Worm (Caenorhabditis elegans) whole organism, L3 larva: ENCODE data around the gene lido-10.

Source experiments
- ZK546.5 ChIP-seq: sonication (generic microtip); optimal IDR thresholded peaks from 2 replicates; lab custom pipeline; 2017; ENCODE audit warnings: missing biosample characterization, missing genetic modification characterization
- aly-2 ChIP-seq: fragments of 150-350 bp; optimal IDR thresholded peaks from 2 replicates; lab custom pipeline; 2014; ENCODE audit warnings: missing biosample characterization, missing genetic modification characterization
- ama-1 ChIP-seq: fragments of 150-350 bp; optimal IDR thresholded peaks from 2 replicates; lab custom pipeline; 2018
- ceh-28 ChIP-seq: fragments of 150-350 bp; optimal IDR thresholded peaks from 2 replicates; lab custom pipeline; 2014; ENCODE audit warnings: missing biosample characterization, missing genetic modification reagents, missing genetic modification characterization
- ceh-9 ChIP-seq: sonication (generic microtip); optimal IDR thresholded peaks from 2 replicates; lab custom pipeline; 2018; ENCODE audit warnings: missing biosample characterization, missing genetic modification characterization
- daf-12 ChIP-seq: fragments of 150-350 bp; optimal IDR thresholded peaks from 2 replicates; lab custom pipeline; 2014; ENCODE audit warnings: missing biosample characterization, missing genetic modification reagents, missing genetic modification characterization
- elt-2 ChIP-seq: sonication (generic microtip); optimal IDR thresholded peaks from 2 replicates; lab custom pipeline; 2016; ENCODE audit warnings: missing genetic modification reagents, mild to moderate bottlenecking, missing genetic modification characterization, missing compliant biosample characterization
- elt-3 ChIP-seq, 3 experiments: fragments of 150-350 bp in 1 of 3; sonication (generic microtip) in 2 of 3; optimal IDR thresholded peaks; 2 replicates in 2 of 3; 4 replicates in 1 of 3; lab custom pipeline; 2014 to 2017; ENCODE audit warnings: missing biosample characterization in 3 of 3, missing genetic modification characterization in 3 of 3
- eor-1 ChIP-seq, 2 experiments: fragments of 150-350 bp; optimal IDR thresholded peaks; 2 replicates each; lab custom pipeline; 2014 to 2018; ENCODE audit warnings: missing biosample characterization in 2 of 2, missing genetic modification characterization in 2 of 2
- fkh-10 ChIP-seq: sonication (generic microtip); optimal IDR thresholded peaks from 2 replicates; lab custom pipeline; 2017; ENCODE audit warnings: missing biosample characterization, missing genetic modification reagents, missing genetic modification characterization
- fkh-2 ChIP-seq: fragments of 150-350 bp; optimal IDR thresholded peaks from 2 replicates; lab custom pipeline; 2014; ENCODE audit warnings: missing biosample characterization, missing genetic modification reagents, missing genetic modification characterization
- jun-1 ChIP-seq: fragments of 150-350 bp; optimal IDR thresholded peaks from 2 replicates; lab custom pipeline; 2014; ENCODE audit warnings: missing biosample characterization, missing genetic modification reagents, missing genetic modification characterization
- lin-15B ChIP-seq: fragments of 150-350 bp; optimal IDR thresholded peaks from 2 replicates; lab custom pipeline; 2014; ENCODE audit warnings: missing biosample characterization, missing genetic modification characterization
- lin-39 ChIP-seq: fragments of 150-350 bp; optimal IDR thresholded peaks from 2 replicates; lab custom pipeline; 2018; ENCODE audit warnings: missing biosample characterization, missing genetic modification reagents, missing genetic modification characterization
- mdl-1 ChIP-seq: fragments of 150-350 bp; optimal IDR thresholded peaks from 2 replicates; lab custom pipeline; 2014; ENCODE audit warnings: missing biosample characterization, missing genetic modification characterization
- mml-1 ChIP-seq: fragments of 150-350 bp; sonication (generic microtip); optimal IDR thresholded peaks from 3 replicates; lab custom pipeline; 2014; ENCODE audit warnings: missing biosample characterization, missing genetic modification characterization
- nhr-11 ChIP-seq: fragments of 150-350 bp; optimal IDR thresholded peaks from 2 replicates; lab custom pipeline; 2014; ENCODE audit warnings: missing biosample characterization, missing genetic modification characterization
- nhr-12 ChIP-seq: fragments of 150-350 bp; optimal IDR thresholded peaks from 2 replicates; lab custom pipeline; 2014; ENCODE audit warnings: missing biosample characterization, missing genetic modification characterization
- nhr-23 ChIP-seq: fragments of 150-350 bp; optimal IDR thresholded peaks from 2 replicates; lab custom pipeline; 2014; ENCODE audit warnings: missing biosample characterization, missing genetic modification reagents, missing genetic modification characterization
- nhr-237 ChIP-seq: fragments of 150-350 bp; optimal IDR thresholded peaks from 2 replicates; lab custom pipeline; 2014; ENCODE audit warnings: missing biosample characterization, missing genetic modification characterization
- nhr-25 ChIP-seq: sonication (generic microtip); optimal IDR thresholded peaks from 2 replicates; lab custom pipeline; 2017; ENCODE audit warnings: missing biosample characterization, missing genetic modification characterization
- nhr-28 ChIP-seq: fragments of 150-350 bp; optimal IDR thresholded peaks from 2 replicates; lab custom pipeline; 2014; ENCODE audit warnings: missing biosample characterization, missing genetic modification characterization
- nhr-67 ChIP-seq: fragments of 150-350 bp; optimal IDR thresholded peaks from 2 replicates; lab custom pipeline; 2014; ENCODE audit warnings: missing biosample characterization, missing genetic modification characterization
- nhr-76 ChIP-seq: fragments of 150-350 bp; sonication (generic microtip); optimal IDR thresholded peaks from 5 replicates; lab custom pipeline; 2014; ENCODE audit warnings: missing biosample characterization, missing genetic modification characterization
- pha-4 ChIP-seq: fragments of 150-350 bp; optimal IDR thresholded peaks from 2 replicates; lab custom pipeline; 2014; ENCODE audit warnings: missing biosample characterization, missing genetic modification reagents, missing genetic modification characterization
- pqm-1 ChIP-seq: fragments of 150-350 bp; optimal IDR thresholded peaks from 2 replicates; lab custom pipeline; 2017; ENCODE audit warnings: missing biosample characterization, missing genetic modification characterization, inconsistent platforms
- sea-2 ChIP-seq: fragments of 150-350 bp; sonication (generic microtip); optimal IDR thresholded peaks from 4 replicates; lab custom pipeline; 2014; ENCODE audit warnings: missing biosample characterization, missing genetic modification reagents, missing genetic modification characterization
- snpc-4 ChIP-seq: fragments of 150-350 bp; optimal IDR thresholded peaks from 2 replicates; lab custom pipeline; 2014; ENCODE audit warnings: missing biosample characterization, missing genetic modification characterization
- tbx-2 ChIP-seq: sonication (generic microtip); optimal IDR thresholded peaks from 2 replicates; lab custom pipeline; 2016; ENCODE audit warnings: mild to moderate bottlenecking, missing genetic modification characterization, missing compliant biosample characterization
- unc-39 ChIP-seq: sonication (generic microtip); optimal IDR thresholded peaks from 4 replicates; lab custom pipeline; 2017; ENCODE audit warnings: missing biosample characterization, missing genetic modification characterization
- zag-1 ChIP-seq: fragments of 150-350 bp; optimal IDR thresholded peaks from 2 replicates; lab custom pipeline; 2014; ENCODE audit warnings: missing biosample characterization, missing genetic modification characterization
- ztf-4 ChIP-seq: fragments of 150-350 bp; optimal IDR thresholded peaks from 2 replicates; lab custom pipeline; 2014; ENCODE audit warnings: missing biosample characterization, missing genetic modification characterization

lido-10 gene

DNA sequence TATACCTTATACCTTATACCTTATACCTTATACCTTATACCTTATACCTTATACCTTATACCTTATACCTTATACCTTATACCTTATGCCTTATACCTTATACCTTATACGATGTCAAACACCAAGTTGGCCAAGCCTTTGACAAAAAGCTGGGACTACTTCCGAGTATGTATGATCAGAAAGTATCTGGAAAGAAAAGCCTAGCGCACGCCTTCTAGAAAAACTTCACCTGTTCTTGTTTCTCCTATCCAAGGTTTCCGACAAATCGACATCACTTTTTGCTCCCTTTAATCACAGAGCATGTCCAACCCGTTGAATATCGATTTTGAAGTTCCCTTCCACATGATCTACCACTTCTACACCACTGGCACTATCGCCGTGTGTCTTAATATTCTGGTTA is 46.1 kb downstream of the lido-10 start, which contains the start of gene sri-28:
sri-28 (plus strand) TSS at position 301 of the 400 bp plus-strand sequence.
- TF ChIP-seq ZK546.5 (tag; lab: Kevin White, UChicago): no peak
- TF ChIP-seq pha-4 (tag; lab: Kevin White, UChicago): no peak
- no peak for TF ChIP-seq ceh-9 (tag; lab: Kevin White, UChicago)
- TF ChIP-seq unc-39: no peak
- no peak for TF ChIP-seq elt-3 (tag; optimal IDR thresholded peaks at IDR 0.05; lab: Kevin White, UChicago)
- TF ChIP-seq tbx-2 (tag; lab: Kevin White, UChicago): no peak
- TF ChIP-seq mdl-1 (tag; lab: Kevin White, UChicago): no peak
- TF ChIP-seq zag-1 (tag; lab: Kevin White, UChicago): no peak
- no peak for TF ChIP-seq sea-2 (GFP tag; lab: Kevin White, UChicago)
- TF ChIP-seq nhr-25 (tag; lab: Kevin White, UChicago): no peak
- no peak for TF ChIP-seq daf-12
- no peak for TF ChIP-seq elt-2 (tag; lab: Kevin White, UChicago)

DNA sequence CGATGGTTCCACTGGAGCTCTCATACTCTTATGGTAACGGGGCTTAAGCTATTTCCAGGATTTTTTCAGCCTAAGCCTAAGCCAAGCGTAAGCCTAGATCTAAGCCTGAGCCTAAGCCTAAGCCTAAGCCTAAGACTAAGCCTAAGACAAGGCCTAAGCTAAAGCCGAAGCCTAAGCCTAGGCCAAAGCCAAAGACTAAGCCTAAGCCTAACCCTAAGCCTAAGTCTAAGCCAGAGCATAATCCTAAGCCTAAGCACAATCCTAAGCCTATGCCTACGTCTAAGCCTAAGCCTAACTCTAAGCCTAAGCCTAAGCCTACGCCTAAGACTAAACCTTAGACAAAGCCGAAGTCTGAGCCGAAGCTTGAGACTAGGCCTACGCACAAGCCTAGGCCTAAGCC is 46.7 kb downstream of the lido-10 start:
- TF ChIP-seq ceh-28 (no peak), unc-39 (no peak), nhr-12 (no peak), lin-15B (no peak), nhr-23 (tag; lab: Kevin White, UChicago) (no peak), pqm-1 (no peak), nhr-25 (tag; lab: Kevin White, UChicago) (no peak), mml-1 (no peak), eor-1 (tag; optimal IDR thresholded peaks at IDR 0.05; lab: Kevin White, UChicago) (no peak), nhr-67 (tag; lab: Kevin White, UChicago) (no peak), jun-1 (no peak), snpc-4 (tag; lab: Kevin White, UChicago) (no peak), ZK546.5 (tag; lab: Kevin White, UChicago) (no peak)

DNA sequence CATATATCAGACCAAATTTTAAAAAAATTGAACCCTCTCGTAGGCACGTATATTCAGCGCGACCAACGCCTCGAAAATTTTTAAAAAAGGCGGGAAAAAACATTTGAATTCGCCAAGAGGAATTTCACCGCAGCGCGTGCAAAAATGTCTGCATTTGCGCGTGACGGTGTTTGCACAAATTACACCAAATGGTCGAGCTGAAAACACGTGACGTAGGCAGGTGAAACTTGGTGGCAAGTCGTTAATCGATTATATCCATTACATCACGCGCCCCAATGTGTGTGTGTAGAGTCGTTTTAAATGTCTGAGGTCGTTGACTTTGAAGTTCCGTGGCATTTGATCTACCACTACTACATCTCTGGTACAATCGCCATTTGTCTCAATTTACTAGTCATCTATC is 48.4 kb downstream of the lido-10 start, which contains the start of gene sri-31:
sri-31 (plus strand) TSS at position 301 of the 400 bp plus-strand sequence.
- TF ChIP-seq nhr-237 (tag; lab: Kevin White, UChicago) (no peak), lin-15B (no peak)

DNA sequence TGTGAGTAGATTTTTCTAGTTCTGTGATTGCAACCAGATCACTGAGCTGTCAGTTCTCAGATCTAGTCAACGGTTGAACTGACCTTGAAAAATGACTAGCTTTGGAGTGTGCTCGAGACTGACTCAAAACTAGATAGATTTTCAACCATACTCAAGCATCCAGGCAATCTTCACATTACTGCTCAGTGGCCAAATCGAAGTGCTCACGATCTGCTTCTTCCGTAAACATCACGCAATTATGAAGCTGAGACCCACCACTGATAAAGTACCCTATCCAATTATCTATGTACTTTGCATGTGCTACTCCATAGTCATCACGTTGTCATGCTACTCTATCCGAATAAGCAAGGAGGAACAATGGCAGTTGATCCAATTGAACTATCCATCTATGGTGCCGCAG is 49.0 kb downstream of the lido-10 start:
- no peak for TF ChIP-seq ZK546.5 (tag; lab: Kevin White, UChicago)
- TF ChIP-seq nhr-28 (tag; lab: Kevin White, UChicago): no peak
- no peak for TF ChIP-seq mml-1

DNA sequence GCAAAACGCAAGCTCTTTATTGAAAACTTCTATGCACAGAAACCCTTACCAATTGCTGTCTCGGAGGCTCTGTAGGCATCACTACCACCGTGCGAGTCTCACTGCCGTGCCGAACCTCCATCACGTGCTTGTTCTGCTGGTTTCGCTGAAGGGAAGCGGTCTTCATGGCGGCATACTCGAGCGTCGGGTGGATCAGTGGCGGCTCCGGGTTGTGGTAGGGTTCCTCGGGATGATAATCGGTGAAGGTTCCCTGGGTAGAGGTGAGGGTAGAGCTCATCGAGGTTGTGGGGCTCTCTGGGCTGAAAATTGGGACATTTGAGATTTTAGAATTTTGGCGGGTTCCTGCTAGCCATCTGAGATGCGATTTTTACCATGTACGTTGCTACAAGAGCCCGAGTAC is 50.5 kb downstream of the lido-10 start:
- TF ChIP-seq nhr-11 (tag; lab: Kevin White, UChicago) (no peak), lin-39 (no peak), elt-2 (tag; lab: Kevin White, UChicago) (no peak), aly-2 (tag; lab: Kevin White, UChicago) (no peak), ama-1 (no peak), nhr-237 (tag; lab: Kevin White, UChicago) (no peak), nhr-76 (tag; lab: Kevin White, UChicago) (no peak), ztf-4 (no peak), fkh-10 (GFP tag; lab: Kevin White, UChicago) (no peak), fkh-2 (tag; lab: Kevin White, UChicago) (no peak), daf-12 (no peak), unc-39 (no peak)
